Worm (Caenorhabditis elegans): ENCODE data around the gene sna-1.

Gene sna-1

ce11 chrV:6665751-6666150 lies 44.7 kb downstream of the sna-1 start, which contains the start of gene pmp-5:
Gene pmp-5 (minus strand): TSS chrV:6665813.
- TF ChIP-seq pes-1 (GFP tag; IDR thresholded peaks at IDR 0.05) (no peak), flt-1 (GFP tag; IDR thresholded peaks at IDR 0.05) (no peak), sea-1 (GFP tag; conservative IDR thresholded peaks at IDR 0.05) (no peak), aly-1 (tag; optimal IDR thresholded peaks at IDR 0.05) (no peak), tbx-37 (GFP tag; conservative IDR thresholded peaks at IDR 0.05) (no peak), hmbx-1 (tag; optimal IDR thresholded peaks at IDR 0.05) (no peak), tra-4 (tag; optimal IDR thresholded peaks at IDR 0.05) (no peak), ceh-36 (tag; optimal IDR thresholded peaks at IDR 0.05) (no peak), ceh-13 (GFP tag; optimal IDR thresholded peaks at IDR 0.05) (no peak), ama-1 (optimal IDR thresholded peaks at IDR 0.05) (no peak), F13C5.2 (tag; optimal IDR thresholded peaks at IDR 0.05) (no peak), hmg-4 (GFP tag; optimal IDR thresholded peaks at IDR 0.05) (no peak), tbx-11 (GFP tag; IDR thresholded peaks at IDR 0.05) (no peak), B0310.2 (tag; optimal IDR thresholded peaks at IDR 0.05) (no peak), ets-7 (tag; optimal IDR thresholded peaks at IDR 0.05) (no peak), scrt-1 (GFP tag; IDR thresholded peaks at IDR 0.05) (no peak), hnd-1 (tag; optimal IDR thresholded peaks at IDR 0.05) (no peak)

ce11 chrV:6662505-6662904 lies 48.0 kb downstream of the sna-1 start:
- TF ChIP-seq ama-1 (optimal IDR thresholded peaks at IDR 0.05): no peak

- TF ChIP-seq ets-7 (tag; optimal IDR thresholded peaks at IDR 0.05): no peak
- TF ChIP-seq tbx-37 (GFP tag; conservative IDR thresholded peaks at IDR 0.05): no peak
- TF ChIP-seq ama-1 (optimal IDR thresholded peaks at IDR 0.05): no peak
- TF ChIP-seq ceh-36 (tag; optimal IDR thresholded peaks at IDR 0.05): no peak
- TF ChIP-seq tra-4 (tag; optimal IDR thresholded peaks at IDR 0.05): no peak
- no peak for TF ChIP-seq hmg-4 (GFP tag; optimal IDR thresholded peaks at IDR 0.05)
- no peak for TF ChIP-seq sea-1 (GFP tag; conservative IDR thresholded peaks at IDR 0.05)
- no peak for TF ChIP-seq ceh-13 (GFP tag; optimal IDR thresholded peaks at IDR 0.05)
- no peak for TF ChIP-seq scrt-1 (GFP tag; IDR thresholded peaks at IDR 0.05)
- TF ChIP-seq flt-1 (GFP tag; IDR thresholded peaks at IDR 0.05): no peak
- no peak for TF ChIP-seq tbx-11 (GFP tag; IDR thresholded peaks at IDR 0.05)
- TF ChIP-seq pes-1 (GFP tag; IDR thresholded peaks at IDR 0.05): no peak
- no peak for TF ChIP-seq hnd-1 (tag; optimal IDR thresholded peaks at IDR 0.05)
- TF ChIP-seq aly-1 (tag; optimal IDR thresholded peaks at IDR 0.05): no peak
- no peak for TF ChIP-seq hmbx-1 (tag; optimal IDR thresholded peaks at IDR 0.05)
These were observed 48.8 kb downstream of the sna-1 start for ce11 chrV:6661658-6662057.

Measured in whole organism, early embryonic.